Worm (Caenorhabditis elegans) whole organism, late embryonic: ENCODE data around the gene F43C11.12.

ENCODE experiments used
- F13H6.1 ChIP-seq: sonication (generic microtip); optimal IDR thresholded peaks from 2 replicates; lab custom pipeline; 2016; ENCODE audit warnings: missing genetic modification characterization, missing compliant biosample characterization
- K02D7.2 ChIP-seq: sonication (generic microtip); optimal IDR thresholded peaks from 2 replicates; lab custom pipeline; 2017; ENCODE audit warnings: mild to moderate bottlenecking, missing genetic modification characterization, missing compliant biosample characterization
- T23F11.4 ChIP-seq: fragments of 200-800 bp; sonication (Bioruptor generic); optimal IDR thresholded peaks from 2 replicates; lab custom pipeline; 2018; ENCODE audit warnings: mild to moderate bottlenecking, missing genetic modification characterization, missing compliant biosample characterization
- ahr-1 ChIP-seq: sonication (generic microtip); optimal IDR thresholded peaks from 2 replicates; lab custom pipeline; 2016; ENCODE audit warnings: missing genetic modification characterization, missing compliant biosample characterization
- ceh-18 ChIP-seq: sonication (generic microtip); optimal IDR thresholded peaks from 2 replicates; lab custom pipeline; 2016; ENCODE audit warnings: missing genetic modification characterization, missing compliant biosample characterization
- ceh-22 ChIP-seq: sonication (generic microtip); optimal IDR thresholded peaks from 2 replicates; lab custom pipeline; 2017; ENCODE audit warnings: missing biosample characterization, missing genetic modification characterization
- ceh-31 ChIP-seq: sonication (generic microtip); optimal IDR thresholded peaks from 2 replicates; lab custom pipeline; 2016; ENCODE audit warnings: missing genetic modification characterization, missing compliant biosample characterization
- ceh-9 ChIP-seq: sonication (generic microtip); optimal IDR thresholded peaks from 2 replicates; lab custom pipeline; 2016; ENCODE audit warnings: mild to moderate bottlenecking, missing genetic modification characterization, inconsistent platforms, missing compliant biosample characterization
- elt-4 ChIP-seq: sonication (generic microtip); optimal IDR thresholded peaks from 2 replicates; lab custom pipeline; 2016; ENCODE audit warnings: missing genetic modification characterization, missing compliant biosample characterization
- ets-4 ChIP-seq: sonication (generic microtip); optimal IDR thresholded peaks from 2 replicates; lab custom pipeline; 2016; ENCODE audit warnings: missing genetic modification characterization, missing compliant biosample characterization
- eyg-1 ChIP-seq: sonication (generic microtip); optimal IDR thresholded peaks from 2 replicates; lab custom pipeline; 2016; ENCODE audit warnings: missing genotype, missing genetic modification characterization, missing compliant biosample characterization
- fkh-6 ChIP-seq: sonication (generic microtip); optimal IDR thresholded peaks from 2 replicates; lab custom pipeline; 2016; ENCODE audit warnings: missing genetic modification characterization, missing compliant biosample characterization
- hlh-15 ChIP-seq: sonication (generic microtip); optimal IDR thresholded peaks from 2 replicates; lab custom pipeline; 2016; ENCODE audit warnings: missing genetic modification characterization, missing compliant biosample characterization
- hlh-30 ChIP-seq: sonication (generic microtip); optimal IDR thresholded peaks from 2 replicates; lab custom pipeline; 2017; ENCODE audit warnings: antibody characterized with exemption, missing genetic modification characterization, missing compliant biosample characterization; ENCODE audit not compliant: insufficient read depth
- hlh-6 ChIP-seq: sonication (generic microtip); optimal IDR thresholded peaks from 2 replicates; lab custom pipeline; 2016; ENCODE audit warnings: missing genotype, missing genetic modification characterization, missing compliant biosample characterization
- lim-6 ChIP-seq: sonication (generic microtip); optimal IDR thresholded peaks from 2 replicates; lab custom pipeline; 2016; ENCODE audit warnings: missing genetic modification characterization, missing compliant biosample characterization
- lin-11 ChIP-seq: fragments of 200-800 bp; sonication (Bioruptor generic); optimal IDR thresholded peaks from 2 replicates; lab custom pipeline; 2018; ENCODE audit warnings: mild to moderate bottlenecking, missing genetic modification characterization, missing compliant biosample characterization
- madf-2 ChIP-seq: sonication (generic microtip); optimal IDR thresholded peaks from 2 replicates; lab custom pipeline; 2017; ENCODE audit warnings: missing genetic modification characterization, missing compliant biosample characterization
- mec-3 ChIP-seq: sonication (generic microtip); optimal IDR thresholded peaks from 2 replicates; lab custom pipeline; 2016; ENCODE audit warnings: borderline replicate concordance, missing genetic modification characterization, missing compliant biosample characterization
- nhr-11 ChIP-seq: fragments of 150-350 bp; optimal IDR thresholded peaks from 2 replicates; lab custom pipeline; 2014; ENCODE audit warnings: missing biosample characterization, missing genetic modification characterization
- odd-2 ChIP-seq: sonication (generic microtip); optimal IDR thresholded peaks from 2 replicates; lab custom pipeline; 2017; ENCODE audit warnings: antibody characterized with exemption, mild to moderate bottlenecking, missing genetic modification characterization, missing compliant biosample characterization
- pag-3 ChIP-seq: sonication (generic microtip); optimal IDR thresholded peaks from 2 replicates; lab custom pipeline; 2016; ENCODE audit warnings: missing compliant biosample characterization, missing genetic modification characterization, borderline replicate concordance
- pat-9 ChIP-seq: fragments of 200-800 bp; sonication (Bioruptor generic); optimal IDR thresholded peaks from 2 replicates; lab custom pipeline; 2018; ENCODE audit warnings: mild to moderate bottlenecking, missing genetic modification characterization, moderate library complexity, missing compliant biosample characterization
- pros-1 ChIP-seq: fragments of 150-350 bp; optimal IDR thresholded peaks from 2 replicates; lab custom pipeline; 2014; ENCODE audit warnings: missing biosample characterization, missing genetic modification reagents, missing genetic modification characterization
- ref-2 ChIP-seq: sonication (generic microtip); optimal IDR thresholded peaks from 2 replicates; lab custom pipeline; 2016; ENCODE audit warnings: missing genetic modification characterization, missing compliant biosample characterization
- rnt-1 ChIP-seq: sonication (generic microtip); optimal IDR thresholded peaks from 2 replicates; lab custom pipeline; 2016; ENCODE audit warnings: missing genetic modification characterization, missing compliant biosample characterization
- sox-2 ChIP-seq: fragments of 200-800 bp; sonication (Bioruptor generic); IDR thresholded peaks from 2 replicates; pipeline ENCODE4 v1.3.6; 2022; ENCODE audit warnings: missing genetic modification reagents, missing genetic modification characterization, missing compliant biosample characterization
- sox-4 ChIP-seq: sonication (generic microtip); optimal IDR thresholded peaks from 2 replicates; lab custom pipeline; 2017; ENCODE audit warnings: mild to moderate bottlenecking, missing genetic modification characterization, inconsistent platforms, missing compliant biosample characterization
- syd-9 ChIP-seq: sonication (generic microtip); optimal IDR thresholded peaks from 2 replicates; lab custom pipeline; 2016; ENCODE audit warnings: mild to moderate bottlenecking, missing genetic modification characterization, moderate library complexity, missing compliant biosample characterization
- ttx-3 ChIP-seq: sonication (generic microtip); optimal IDR thresholded peaks from 2 replicates; lab custom pipeline; 2016; ENCODE audit warnings: missing genetic modification reagents, missing genetic modification characterization, missing compliant biosample characterization
- unc-3 ChIP-seq, 2 experiments: fragments of 200-800 bp in 1 of 2; sonication (Bioruptor generic) in 1 of 2; sonication (generic microtip) in 1 of 2; conservative IDR thresholded peaks in 1 of 2; optimal IDR thresholded peaks in 1 of 2; 2 replicates each; pipeline versions ENCODE4 v1.3.6 to Lab custom; 2016 to 2022; ENCODE audit warnings: missing compliant biosample characterization in 2 of 2, missing genetic modification characterization in 2 of 2, missing genetic modification reagents in 1 of 2
- unc-55 ChIP-seq: sonication (generic microtip); optimal IDR thresholded peaks from 2 replicates; lab custom pipeline; 2017; ENCODE audit warnings: missing biosample characterization, missing genetic modification reagents, missing genetic modification characterization
- unc-86 ChIP-seq: sonication (generic microtip); optimal IDR thresholded peaks from 2 replicates; lab custom pipeline; 2016; ENCODE audit warnings: missing genetic modification characterization, missing compliant biosample characterization
- zip-5 ChIP-seq: sonication (generic microtip); optimal IDR thresholded peaks from 2 replicates; lab custom pipeline; 2016; ENCODE audit warnings: missing genetic modification characterization, missing compliant biosample characterization
- ztf-16 ChIP-seq: sonication (generic microtip); optimal IDR thresholded peaks from 2 replicates; lab custom pipeline; 2017; ENCODE audit warnings: missing genetic modification characterization, missing compliant biosample characterization

F43C11.12 gene

DNA sequence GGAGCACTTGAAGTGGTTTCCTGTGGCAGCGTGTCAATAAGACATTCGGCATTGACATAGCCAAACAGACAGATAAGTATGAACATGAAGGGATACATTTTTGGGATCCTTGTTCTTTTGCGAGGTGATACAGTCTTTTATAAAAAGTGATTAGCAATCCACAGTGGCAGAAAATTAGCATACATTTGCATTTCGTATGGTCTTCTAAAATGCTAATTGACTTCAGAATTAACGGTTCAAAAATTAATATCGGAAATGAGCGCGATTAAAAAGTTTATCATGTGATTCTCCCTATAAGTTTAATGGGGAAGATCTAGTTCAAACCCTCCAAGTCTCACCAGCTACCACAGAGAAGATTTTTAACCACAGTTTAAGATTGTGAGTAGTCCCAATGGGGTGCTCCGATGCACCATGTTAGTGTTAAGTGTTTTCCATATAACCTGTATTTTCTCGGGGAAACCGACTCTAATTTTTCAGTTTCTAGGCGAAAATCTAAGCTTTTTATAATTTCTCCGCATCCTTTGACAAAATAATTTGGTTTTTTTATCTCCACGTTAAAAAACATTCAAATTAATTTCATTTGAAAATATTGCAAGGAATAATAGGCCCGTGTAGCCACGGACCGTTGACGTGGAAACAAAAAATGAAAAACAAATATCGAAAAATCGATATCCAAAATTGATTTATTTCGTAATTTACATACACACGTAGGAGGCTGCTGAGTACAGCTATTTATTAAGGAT, at the start of gene F43C11.12, which contains the start of gene F16G10.5:
TSS of gene F43C11.12 (minus strand) at position 101 of the 743 bp plus-strand sequence.
TSS of gene F16G10.5 (plus strand) at position 693 of the 743 bp plus-strand sequence.
- TF ChIP-seq ceh-31 (no peak), ztf-16 (no peak), F13H6.1 (tag; lab: Kevin White, UChicago) (no peak), pag-3 (tag; lab: Kevin White, UChicago) (no peak), hlh-15 (tag; lab: Kevin White, UChicago) (no peak), K02D7.2 (tag; lab: Kevin White, UChicago) (no peak), odd-2 (tag; lab: Kevin White, UChicago) (no peak), lim-6 (tag; lab: Kevin White, UChicago) (no peak), pat-9 (tag; lab: Kevin White, UChicago) (no peak), eyg-1 (tag; lab: Kevin White, UChicago) (no peak)
- TF ChIP-seq, all 69 proteins: peak for 0

DNA sequence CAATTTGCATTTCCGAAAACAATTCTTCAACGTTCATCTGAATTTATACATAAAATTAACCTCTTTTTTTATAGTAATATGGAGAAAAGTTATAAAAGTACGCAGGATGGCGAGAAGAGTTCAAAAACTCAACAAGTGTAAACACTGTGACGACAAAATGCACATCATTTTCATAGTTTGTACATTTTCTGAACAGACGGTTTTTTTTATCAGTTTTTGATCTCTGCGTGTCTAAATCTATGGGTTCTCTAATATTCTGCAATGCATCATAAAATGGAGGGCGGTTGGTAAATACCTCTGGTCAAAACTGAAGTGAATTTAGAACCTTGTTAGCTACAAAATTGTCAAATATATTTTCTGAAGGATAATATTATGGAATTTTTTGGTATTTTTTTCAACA, 48.9 kb upstream of the F43C11.12 start, which contains the start of gene fbxa-4:
TSS of gene fbxa-4 (minus strand) at position 93 of the 400 bp plus-strand sequence.
- TF ChIP-seq syd-9 (no peak), hlh-30 (tag; lab: Kevin White, UChicago) (no peak), T23F11.4 (GFP tag; lab: Kevin White, UChicago) (no peak), mec-3 (tag; lab: Kevin White, UChicago) (no peak), rnt-1 (tag; lab: Kevin White, UChicago) (no peak), nhr-11 (tag; lab: Kevin White, UChicago) (no peak), pros-1 (tag; lab: Kevin White, UChicago) (no peak), ahr-1 (tag; lab: Kevin White, UChicago) (no peak), unc-55 (GFP tag; lab: Kevin White, UChicago) (no peak), unc-3 (GFP tag; conservative IDR thresholded peaks at IDR 0.05; lab: Robert Waterston, UW) (no peak), unc-3 (tag; optimal IDR thresholded peaks at IDR 0.05; lab: Kevin White, UChicago) (no peak)

DNA sequence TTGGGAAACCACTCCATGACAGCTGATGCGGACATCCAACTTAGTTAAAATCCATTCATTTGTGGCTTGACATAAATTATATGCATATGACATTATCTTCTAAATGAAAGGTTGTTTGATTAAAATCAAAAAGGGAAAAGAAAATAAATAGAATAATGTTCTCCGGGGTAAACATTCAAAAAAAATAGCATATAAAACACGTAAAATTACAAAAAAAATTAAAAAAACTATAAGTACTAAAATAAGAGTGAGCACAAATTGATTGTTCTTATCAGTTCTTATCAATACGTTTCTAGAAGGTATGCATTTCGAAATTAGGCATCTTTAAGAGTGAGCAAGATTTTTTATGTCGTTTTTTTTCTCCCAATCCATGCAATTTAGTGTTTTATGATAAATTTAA, 46.1 kb upstream of the F43C11.12 start, which contains the start of gene fbxa-182:
TSS of gene fbxa-182 (minus strand) at position 101 of the 400 bp plus-strand sequence.
- TF ChIP-seq fkh-6 (tag; lab: Kevin White, UChicago) (no peak), K02D7.2 (tag; lab: Kevin White, UChicago) (no peak)

DNA sequence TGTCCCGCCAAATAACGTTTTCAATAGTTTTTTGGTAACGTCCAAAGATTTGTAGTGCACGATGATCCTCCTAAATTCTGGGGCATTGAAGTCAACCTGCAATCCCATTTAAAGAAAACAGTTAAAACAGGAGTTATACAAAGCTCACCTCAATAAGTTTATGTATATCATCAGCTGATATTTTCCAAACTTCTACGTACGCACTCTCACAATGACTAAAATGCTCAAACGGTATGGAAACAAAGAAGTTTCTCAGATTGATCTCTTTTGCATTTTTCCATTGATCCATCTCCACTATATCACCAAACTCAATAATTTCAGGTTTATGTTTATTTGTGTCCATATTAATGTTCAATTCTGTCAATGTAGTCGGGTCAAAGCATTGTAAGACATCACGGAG, 45.0 kb upstream of the F43C11.12 start:
- TF ChIP-seq ets-4 (tag; lab: Kevin White, UChicago) = no peak
- TF ChIP-seq zip-5 = no peak
- TF ChIP-seq ceh-9 = no peak
- no peak for TF ChIP-seq madf-2 (tag; lab: Kevin White, UChicago)
- TF ChIP-seq ceh-22 (tag; lab: Kevin White, UChicago) = no peak
- no peak for TF ChIP-seq ref-2 (tag; lab: Kevin White, UChicago)
- no peak for TF ChIP-seq unc-86 (tag; lab: Kevin White, UChicago)
- no peak for TF ChIP-seq sox-2
- no peak for TF ChIP-seq ceh-18
- no peak for TF ChIP-seq sox-4 (tag; lab: Kevin White, UChicago)
- no peak for TF ChIP-seq hlh-6 (tag; lab: Kevin White, UChicago)
- no peak for TF ChIP-seq elt-4 (tag; lab: Kevin White, UChicago)
- TF ChIP-seq lin-11 (tag; lab: Kevin White, UChicago) = no peak
- TF ChIP-seq ttx-3 (tag; lab: Kevin White, UChicago) = no peak
